Worm (Caenorhabditis elegans): ENCODE measurements around the gene F41F3.1.

ce11 chrV:4630267-4630666 is 24.1 kb upstream of the F41F3.1 start:
- TF ChIP-seq pag-3 (tag; optimal IDR thresholded peaks at IDR 0.05; ENCODE audit: borderline replicate concordance, insufficient read depth) (no peak), lin-15B (tag; optimal IDR thresholded peaks at IDR 0.05) (no peak), snpc-4 (tag; optimal IDR thresholded peaks at IDR 0.05) (no peak), nhr-237 (tag; optimal IDR thresholded peaks at IDR 0.05) (no peak), nhr-11 (tag; optimal IDR thresholded peaks at IDR 0.05) (no peak), lin-13 (GFP tag; optimal IDR thresholded peaks at IDR 0.05) (no peak), unc-30 (tag; optimal IDR thresholded peaks at IDR 0.05) (no peak), skn-1 (tag; optimal IDR thresholded peaks at IDR 0.05) (no peak), lin-35 (GFP tag; optimal IDR thresholded peaks at IDR 0.05) (no peak), nhr-20 (tag; optimal IDR thresholded peaks at IDR 0.05) (peak; percentile 22), unc-86 (tag; optimal IDR thresholded peaks at IDR 0.05) (no peak), unc-62 (GFP tag; optimal IDR thresholded peaks at IDR 0.05) (no peak), blmp-1 (tag; optimal IDR thresholded peaks at IDR 0.05) (peak; percentile 46)

Measured in whole organism, L1 larva.